Worm (Caenorhabditis elegans) whole organism, early embryonic: Measurements from ENCODE around the gene irld-42.

ENCODE experiments used
- ama-1 ChIP-seq: fragments of 150-350 bp; optimal IDR thresholded peaks from 2 replicates; lab custom pipeline; 2014
- ceh-36 ChIP-seq: sonication (generic microtip); optimal IDR thresholded peaks from 2 replicates; lab custom pipeline; 2016; ENCODE audit warnings: missing genetic modification characterization, inconsistent platforms, missing compliant biosample characterization
- flt-1 ChIP-seq: fragments of 200-800 bp; sonication (Bioruptor generic); IDR thresholded peaks from 2 replicates; pipeline ENCODE4 v1.3.6; 2022; ENCODE audit warnings: missing genetic modification characterization, missing compliant biosample characterization
- hmg-4 ChIP-seq: fragments of 200-800 bp; sonication (Bioruptor generic); optimal IDR thresholded peaks from 2 replicates; lab custom pipeline; 2018; ENCODE audit warnings: mild to moderate bottlenecking, missing genetic modification characterization, missing compliant biosample characterization
- tbx-11 ChIP-seq: fragments of 200-800 bp; sonication (Bioruptor generic); IDR thresholded peaks from 2 replicates; pipeline ENCODE4 v1.3.6; 2022; ENCODE audit warnings: missing genetic modification characterization, missing compliant biosample characterization

ce11 chrV:1627269-1627668 is 41.0 kb upstream of the irld-42 start:
- no peak for TF ChIP-seq hmg-4
- no peak for TF ChIP-seq ceh-36 (tag; lab: Kevin White, UChicago)
- TF ChIP-seq ama-1 (lab: Kevin White, UChicago): no peak
- no peak for TF ChIP-seq tbx-11 (GFP tag; lab: Robert Waterston, UW)
- TF ChIP-seq flt-1 (GFP tag; lab: Robert Waterston, UW): no peak
